ENCODE assay signal across 4 fruit fly cellular contexts in the genomic region with DNA sequence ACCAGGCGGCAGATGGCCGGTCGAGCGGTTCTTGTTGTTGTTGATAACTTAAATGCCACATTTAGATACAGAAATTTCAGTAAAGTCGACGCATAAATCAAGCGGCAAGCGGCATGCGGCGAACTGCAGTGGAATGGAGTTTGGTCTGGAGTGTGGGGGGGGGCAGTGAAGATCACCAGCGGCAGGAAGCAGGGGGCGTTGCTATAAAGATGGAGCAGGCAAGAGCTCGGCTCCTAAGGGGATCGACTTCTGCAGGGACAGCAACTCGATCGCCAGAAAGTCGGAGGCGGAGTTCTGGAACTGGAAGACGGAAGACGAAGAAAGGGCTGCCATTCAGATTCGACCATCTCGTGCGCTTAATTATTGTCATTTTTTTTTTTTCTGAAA.
TF ChIP-seq lines count a peak whose summit lies in the region.

No protein-coding gene starts in this region.

TF ChIP-seq in whole organism, 6 proteins besides CTCF, POLR2A, EP300 and RAD21:
- TF ChIP-seq Dll (optimal IDR thresholded peaks at IDR 0.05; lab: Kevin White, UChicago) (peak; percentile 22), usp (GFP tag; optimal IDR thresholded peaks at IDR 0.05; lab: Kevin White, UChicago) (no peak)
TF ChIP-seq in whole organism: peak in this region for 1.

TF ChIP-seq in whole organism, prepupa, 60 proteins besides CTCF, POLR2A, EP300 and RAD21:
- TF ChIP-seq CG3919 (GFP tag; optimal IDR thresholded peaks at IDR 0.05; lab: Kevin White, UChicago) (no peak), CG6854 (GFP tag; optimal IDR thresholded peaks at IDR 0.05; lab: Kevin White, UChicago) (peak; percentile 77), Sox102F (GFP tag; optimal IDR thresholded peaks at IDR 0.05; lab: Kevin White, UChicago) (no peak), Met (GFP tag; optimal IDR thresholded peaks at IDR 0.05; lab: Kevin White, UChicago) (peak; percentile 13)
TF ChIP-seq in whole organism, prepupa: peak in this region for 2.

TF ChIP-seq in whole organism, pupa, 21 proteins besides CTCF, POLR2A, EP300 and RAD21:
- TF ChIP-seq gl (tag; optimal IDR thresholded peaks at IDR 0.05; lab: Kevin White, UChicago) (no peak), Snoo (tag; optimal IDR thresholded peaks at IDR 0.05; lab: Kevin White, UChicago) (no peak), EcR (GFP tag; optimal IDR thresholded peaks at IDR 0.05; lab: Kevin White, UChicago) (peak; percentile 17), fd96Ca (GFP tag; IDR thresholded peaks at IDR 0.05; lab: Robert Waterston, UW) (no peak), CG13204 (GFP tag; optimal IDR thresholded peaks at IDR 0.05; lab: Kevin White, UChicago) (peak; percentile 42)

TF ChIP-seq in whole organism, wandering third instar larva, 38 proteins besides CTCF, POLR2A, EP300 and RAD21:
- peak; percentile 55 for TF ChIP-seq Vsx2 (GFP tag; optimal IDR thresholded peaks at IDR 0.05; lab: Kevin White, UChicago; ENCODE audit: partially characterized antibody)
- no peak for TF ChIP-seq Rel (GFP tag; optimal IDR thresholded peaks at IDR 0.05; lab: Kevin White, UChicago)
- TF ChIP-seq Rel (tag; optimal IDR thresholded peaks at IDR 0.05; lab: Kevin White, UChicago): peak; percentile 36
- TF ChIP-seq fru (GFP tag; optimal IDR thresholded peaks at IDR 0.05; lab: Kevin White, UChicago): no peak
TF ChIP-seq in whole organism, wandering third instar larva: peak in this region for 2.
